Fruit fly (Drosophila melanogaster) whole organism, embryonic: ENCODE results near the gene CG11251.

Source experiments
- ATbp ChIP-seq: fragments of 200-800 bp; sonication (Bioruptor generic); optimal IDR thresholded peaks from 2 replicates; lab custom pipeline; 2017; ENCODE audit warnings: missing biosample characterization, mild to moderate bottlenecking, missing genetic modification characterization, missing genetic modification reagents
- Atf6 ChIP-seq: fragments of 200-800 bp; sonication (Bioruptor generic); IDR thresholded peaks from 2 replicates; pipeline ENCODE4 v1.3.6; 2022; ENCODE audit warnings: missing biosample characterization, missing genetic modification characterization
- Bgb ChIP-seq: fragments of 200-800 bp; sonication (Bioruptor generic); IDR thresholded peaks from 2 replicates; pipeline ENCODE4 v1.3.6; 2022; ENCODE audit warnings: missing biosample characterization, missing genetic modification characterization; ENCODE audit not compliant: partially characterized antibody
- CG10431 ChIP-seq: fragments of 200-800 bp; sonication (Bioruptor generic); optimal IDR thresholded peaks from 3 replicates; lab custom pipeline; 2018; ENCODE audit warnings: missing biosample characterization, mild to moderate bottlenecking, missing genetic modification characterization
- CG12104 ChIP-seq: fragments of 200-800 bp; sonication (Bioruptor generic); optimal IDR thresholded peaks from 3 replicates; lab custom pipeline; 2016; ENCODE audit warnings: missing biosample characterization, missing genetic modification characterization
- CG12236 ChIP-seq: fragments of 200-800 bp; sonication (Bioruptor generic); optimal IDR thresholded peaks from 2 replicates; lab custom pipeline; 2016; ENCODE audit warnings: missing biosample characterization, missing genetic modification characterization
- CG13424 ChIP-seq: fragments of 200-800 bp; sonication (Bioruptor generic); optimal IDR thresholded peaks from 2 replicates; lab custom pipeline; 2019; ENCODE audit warnings: missing biosample characterization, mild to moderate bottlenecking, missing genetic modification characterization, moderate library complexity
- CG14441 ChIP-seq: fragments of 200-800 bp; sonication (Bioruptor generic); IDR thresholded peaks from 2 replicates; pipeline ENCODE4 v1.3.6; 2022; ENCODE audit warnings: missing biosample characterization, missing genetic modification characterization
- CG18599 ChIP-seq: fragments of 200-800 bp; sonication (Bioruptor generic); optimal IDR thresholded peaks from 3 replicates; lab custom pipeline; 2017; ENCODE audit warnings: missing biosample characterization, missing genetic modification characterization, mild to moderate bottlenecking, moderate library complexity, missing genetic modification reagents
- CG30403 ChIP-seq: fragments of 200-800 bp; sonication (Bioruptor generic); optimal IDR thresholded peaks from 3 replicates; lab custom pipeline; 2016; ENCODE audit warnings: missing biosample characterization, missing genetic modification characterization
- CG4404 ChIP-seq: fragments of 200-800 bp; sonication (Bioruptor generic); IDR thresholded peaks from 2 replicates; pipeline ENCODE4 v1.3.6; 2022; ENCODE audit warnings: missing biosample characterization, missing genetic modification characterization
- CG4424 ChIP-seq: fragments of 200-800 bp; sonication (Bioruptor generic); optimal IDR thresholded peaks from 3 replicates; lab custom pipeline; 2016; ENCODE audit warnings: missing biosample characterization, missing genetic modification characterization
- CG5953 ChIP-seq: fragments of 200-800 bp; sonication (Bioruptor generic); IDR thresholded peaks from 2 replicates; pipeline ENCODE4 v1.3.6; 2022; ENCODE audit warnings: missing biosample characterization, missing genetic modification characterization
- CG6272 ChIP-seq: fragments of 200-800 bp; sonication (Bioruptor generic); IDR thresholded peaks from 2 replicates; pipeline ENCODE4 v1.3.6; 2022; ENCODE audit warnings: missing biosample characterization, missing genetic modification characterization
- CG7963 ChIP-seq: fragments of 200-800 bp; sonication (Bioruptor generic); IDR thresholded peaks from 3 replicates; pipeline ENCODE4 v1.3.6; 2022; ENCODE audit warnings: missing biosample characterization, missing genetic modification characterization; ENCODE audit not compliant: partially characterized antibody
- Gsc ChIP-seq: fragments of 200-800 bp; sonication (Bioruptor generic); IDR thresholded peaks from 2 replicates; pipeline ENCODE4 v1.3.6; 2022; ENCODE audit warnings: missing biosample characterization, missing genetic modification characterization
- Hand ChIP-seq: fragments of 200-800 bp; sonication (Bioruptor generic); optimal IDR thresholded peaks from 2 replicates; lab custom pipeline; 2017; ENCODE audit warnings: mild to moderate bottlenecking, missing biosample characterization, missing genetic modification reagents, missing genetic modification characterization
- HmgD ChIP-seq: fragments of 200-800 bp; sonication (Bioruptor generic); optimal IDR thresholded peaks from 3 replicates; lab custom pipeline; 2016; ENCODE audit warnings: missing biosample characterization, missing genetic modification characterization
- Lhr ChIP-seq: fragments of 200-800 bp; sonication (Bioruptor generic); optimal IDR thresholded peaks from 3 replicates; lab custom pipeline; 2017; ENCODE audit warnings: mild to moderate bottlenecking, missing biosample characterization, missing genetic modification reagents, missing genetic modification characterization
- Max ChIP-seq: fragments of 200-800 bp; sonication (Bioruptor generic); optimal IDR thresholded peaks from 2 replicates; lab custom pipeline; 2016; ENCODE audit warnings: missing biosample characterization, mild to moderate bottlenecking, missing genetic modification characterization
- Mrtf ChIP-seq: fragments of 200-800 bp; sonication (Bioruptor generic); IDR thresholded peaks from 3 replicates; pipeline ENCODE4 v1.3.6; 2022; ENCODE audit warnings: missing biosample characterization, missing genetic modification characterization
- Optix ChIP-seq: fragments of 200-800 bp; sonication (Bioruptor generic); IDR thresholded peaks from 3 replicates; pipeline ENCODE4 v1.3.6; 2022; ENCODE audit warnings: missing biosample characterization, missing genetic modification characterization
- az2 ChIP-seq: fragments of 200-800 bp; sonication (Bioruptor generic); optimal IDR thresholded peaks from 3 replicates; lab custom pipeline; 2016; ENCODE audit warnings: missing biosample characterization, missing genetic modification characterization
- croc ChIP-seq: fragments of 200-800 bp; sonication (Bioruptor generic); conservative IDR thresholded peaks from 3 replicates; pipeline ENCODE4 v1.3.6; 2022; ENCODE audit warnings: missing biosample characterization, missing genetic modification characterization
- crol ChIP-seq: fragments of 200-800 bp; sonication (Bioruptor generic); IDR thresholded peaks from 2 replicates; pipeline ENCODE4 v1.3.6; 2022; ENCODE audit warnings: missing biosample characterization, missing genetic modification characterization
- da ChIP-seq: fragments of 200-800 bp; sonication (Bioruptor generic); optimal IDR thresholded peaks from 2 replicates; lab custom pipeline; 2016; ENCODE audit warnings: missing biosample characterization, missing genetic modification characterization
- dpn ChIP-seq, 2 experiments: fragments of 200-800 bp; sonication (Bioruptor generic); optimal IDR thresholded peaks; 3 replicates each; lab custom pipeline; 2016; ENCODE audit warnings: missing biosample characterization in 2 of 2, missing genetic modification characterization in 2 of 2
- fd64A ChIP-seq: fragments of 200-800 bp; sonication (Bioruptor generic); optimal IDR thresholded peaks from 3 replicates; lab custom pipeline; 2018; ENCODE audit warnings: missing biosample characterization, mild to moderate bottlenecking, missing genetic modification characterization
- gt ChIP-seq: fragments of 200-800 bp; sonication (Bioruptor generic); IDR thresholded peaks from 2 replicates; pipeline ENCODE4 v1.3.6; 2022; ENCODE audit warnings: missing biosample characterization, missing genetic modification characterization
- jing ChIP-seq: fragments of 200-800 bp; sonication (Bioruptor generic); optimal IDR thresholded peaks from 2 replicates; lab custom pipeline; 2018; ENCODE audit warnings: missing biosample characterization, mild to moderate bottlenecking, missing genetic modification characterization
- kni ChIP-seq: fragments of 200-800 bp; sonication (Bioruptor generic); optimal IDR thresholded peaks from 3 replicates; lab custom pipeline; 2017; ENCODE audit warnings: mild to moderate bottlenecking, missing biosample characterization, missing genetic modification reagents, missing genetic modification characterization
- lov ChIP-seq, 2 experiments: fragments of 200-800 bp in 1 of 2; fragments of >200 bp in 1 of 2; sonication (Bioruptor generic) in 1 of 2; IDR thresholded peaks in 1 of 2; optimal IDR thresholded peaks in 1 of 2; 2 replicates in 1 of 2; 3 replicates in 1 of 2; pipeline versions ENCODE4 v1.3.6 to Lab custom; 2017 to 2022; ENCODE audit warnings: missing biosample characterization in 1 of 2, missing genetic modification characterization in 1 of 2
- maf-S ChIP-seq: fragments of 200-800 bp; sonication (Bioruptor generic); optimal IDR thresholded peaks from 2 replicates; lab custom pipeline; 2016; ENCODE audit warnings: missing biosample characterization, missing genetic modification characterization
- oc ChIP-seq: fragments of 200-800 bp; sonication (Bioruptor generic); optimal IDR thresholded peaks from 2 replicates; lab custom pipeline; 2018; ENCODE audit warnings: missing biosample characterization, mild to moderate bottlenecking, missing genetic modification characterization, moderate library complexity
- otp ChIP-seq: fragments of 200-800 bp; sonication (Bioruptor generic); IDR thresholded peaks from 3 replicates; pipeline ENCODE4, ENCODE4 v1.3.6; 2022; ENCODE audit warnings: missing biosample characterization, missing genetic modification characterization
- schlank ChIP-seq: fragments of 200-800 bp; sonication (Bioruptor generic); optimal IDR thresholded peaks from 2 replicates; lab custom pipeline; 2018; ENCODE audit warnings: missing biosample characterization, mild to moderate bottlenecking, missing genetic modification characterization
- tll ChIP-seq, 2 experiments: fragments of 200-800 bp in 1 of 2; fragments of >200 bp in 1 of 2; sonication (Bioruptor generic) in 1 of 2; optimal IDR thresholded peaks; 2 replicates each; lab custom pipeline; 2017 to 2019; ENCODE audit warnings: missing biosample characterization in 2 of 2, missing genetic modification characterization in 2 of 2, mild to moderate bottlenecking in 1 of 2, moderate library complexity in 1 of 2
- trh ChIP-seq: fragments of 200-800 bp; sonication (Bioruptor generic); optimal IDR thresholded peaks from 2 replicates; lab custom pipeline; 2016; ENCODE audit warnings: missing biosample characterization, missing genetic modification characterization
- zf30C ChIP-seq: fragments of 200-800 bp; sonication (Bioruptor generic); optimal IDR thresholded peaks from 3 replicates; lab custom pipeline; 2018; ENCODE audit warnings: missing biosample characterization, mild to moderate bottlenecking, missing genetic modification characterization
- zfh1 ChIP-seq: fragments of 200-800 bp; sonication (Bioruptor generic); IDR thresholded peaks from 3 replicates; pipeline ENCODE4 v1.3.6; 2022; ENCODE audit warnings: missing biosample characterization, missing genetic modification characterization

The CG11251 gene

dm6 chr3L:13100438-13100837 is 10.7 kb upstream of the CG11251 start (continued):
- TF ChIP-seq CG14441 (GFP tag; lab: Robert Waterston, UW) (no peak), maf-S (GFP tag; lab: Kevin White, UChicago) (no peak), Atf6 (GFP tag; lab: Robert Waterston, UW) (no peak), Hand (no peak)
- TF ChIP-seq, all 482 proteins: peak for 0

DNA sequence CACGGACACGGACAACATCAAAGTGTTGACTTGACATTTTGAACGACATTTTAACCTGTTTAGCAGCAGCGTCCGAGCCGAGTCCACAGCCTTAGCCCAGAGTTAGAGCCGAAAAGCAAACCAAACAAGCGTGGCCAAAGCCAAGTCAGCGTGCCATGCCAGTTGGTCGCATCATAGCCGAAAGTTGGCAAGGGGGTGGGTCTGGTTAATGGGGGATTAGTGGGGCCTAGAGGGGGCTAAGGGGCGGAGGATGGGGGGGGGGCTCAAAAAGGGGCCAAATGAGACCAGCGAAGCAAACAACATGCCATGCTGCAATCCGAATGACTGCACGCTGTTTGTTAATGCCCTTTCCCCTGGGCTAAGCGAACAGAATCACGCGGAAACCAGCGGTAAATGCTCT is 9.4 kb upstream of the CG11251 start:
- TF ChIP-seq zf30C (GFP tag; lab: Kevin White, UChicago) (no peak), oc (tag; lab: Kevin White, UChicago) (peak; percentile 75), crol (GFP tag; lab: Robert Waterston, UW) (peak; percentile 80), CG4424 (GFP tag; lab: Kevin White, UChicago) (no peak), lov (optimal IDR thresholded peaks at IDR 0.05; lab: Kevin White, UChicago) (no peak), lov (GFP tag; IDR thresholded peaks at IDR 0.05; lab: Robert Waterston, UW) (0 out of 3 replicates have a peak, but pooled peaks have one; percentile 24), az2 (GFP tag; lab: Kevin White, UChicago) (no peak), zfh1 (GFP tag; lab: Robert Waterston, UW) (no peak), Bgb (GFP tag; lab: Robert Waterston, UW) (no peak), tll (GFP tag; optimal IDR thresholded peaks at IDR 0.05; lab: Kevin White, UChicago) (no peak), CG7963 (GFP tag; lab: Robert Waterston, UW) (0 out of 3 replicates have a peak, but pooled peaks have one; percentile 33), CG18599 (no peak), gt (GFP tag; lab: Robert Waterston, UW) (no peak), fd64A (no peak), schlank (tag; lab: Kevin White, UChicago) (no peak), CG12104 (no peak), ATbp (GFP tag; lab: Kevin White, UChicago) (no peak), HmgD (GFP tag; lab: Kevin White, UChicago) (no peak), Optix (GFP tag; lab: Robert Waterston, UW) (no peak), CG13424 (tag; lab: Kevin White, UChicago) (no peak), Gsc (GFP tag; lab: Robert Waterston, UW) (no peak), kni (peak; percentile 13)

dm6 chr3L:13087189-13087588 is 2.6 kb downstream of the CG11251 start, which contains the start of gene CG17300:
Gene CG17300, minus strand, starts transcription at chr3L:13087289.
- TF ChIP-seq CG30403 (GFP tag; lab: Kevin White, UChicago), result no peak
- TF ChIP-seq trh (GFP tag; lab: Kevin White, UChicago), result no peak
- no peak for TF ChIP-seq dpn (GFP tag; optimal IDR thresholded peaks at IDR 0.05; lab: Kevin White, UChicago)
- TF ChIP-seq otp, result no peak
- TF ChIP-seq Lhr, result no peak
- no peak for TF ChIP-seq CG10431
- no peak for TF ChIP-seq da (GFP tag; lab: Kevin White, UChicago)
- TF ChIP-seq CG6272, result no peak
- no peak for TF ChIP-seq croc (GFP tag; lab: Robert Waterston, UW)
- TF ChIP-seq jing (GFP tag; lab: Kevin White, UChicago), result no peak
- no peak for TF ChIP-seq Max (GFP tag; lab: Kevin White, UChicago)
- TF ChIP-seq CG5953 (GFP tag; lab: Robert Waterston, UW), result no peak
- no peak for TF ChIP-seq CG4404 (GFP tag; lab: Robert Waterston, UW)
- no peak for TF ChIP-seq CG12236
- no peak for TF ChIP-seq Mrtf (GFP tag; lab: Robert Waterston, UW)
